Fruit fly (Drosophila melanogaster) whole organism, embryonic: ENCODE data around the gene Syt12.

Experiments
- ATbp ChIP-seq: fragments of 200-800 bp; sonication (Bioruptor generic); optimal IDR thresholded peaks from 2 replicates; lab custom pipeline; 2017; ENCODE audit warnings: missing biosample characterization, mild to moderate bottlenecking, missing genetic modification characterization, missing genetic modification reagents
- Adf1 ChIP-seq: fragments of 200-800 bp; sonication (Bioruptor generic); IDR thresholded peaks from 2 replicates; pipeline ENCODE4 v1.3.6; 2022; ENCODE audit warnings: missing biosample characterization, missing genetic modification characterization
- CG11723 ChIP-seq: fragments of 200-800 bp; sonication (Bioruptor generic); optimal IDR thresholded peaks from 2 replicates; lab custom pipeline; 2017; ENCODE audit warnings: missing biosample characterization, mild to moderate bottlenecking, missing genetic modification characterization
- CG12104 ChIP-seq: fragments of 200-800 bp; sonication (Bioruptor generic); optimal IDR thresholded peaks from 3 replicates; lab custom pipeline; 2016; ENCODE audit warnings: missing biosample characterization, missing genetic modification characterization
- CG12942 ChIP-seq: fragments of 200-800 bp; sonication (Bioruptor generic); optimal IDR thresholded peaks from 3 replicates; lab custom pipeline; 2016; ENCODE audit warnings: missing biosample characterization, missing genetic modification characterization
- CG13123 ChIP-seq: fragments of 200-800 bp; sonication (Bioruptor generic); optimal IDR thresholded peaks from 2 replicates; lab custom pipeline; 2016; ENCODE audit warnings: missing biosample characterization, missing genetic modification characterization
- CG13424 ChIP-seq: fragments of 200-800 bp; sonication (Bioruptor generic); optimal IDR thresholded peaks from 2 replicates; lab custom pipeline; 2019; ENCODE audit warnings: missing biosample characterization, mild to moderate bottlenecking, missing genetic modification characterization, moderate library complexity
- CG13894 ChIP-seq: fragments of 200-800 bp; sonication (Bioruptor generic); optimal IDR thresholded peaks from 3 replicates; lab custom pipeline; 2018; ENCODE audit warnings: missing biosample characterization, mild to moderate bottlenecking, missing genetic modification characterization, moderate library complexity
- CG1647 ChIP-seq: fragments of 200-800 bp; sonication (Bioruptor generic); optimal IDR thresholded peaks from 3 replicates; lab custom pipeline; 2016; ENCODE audit warnings: missing biosample characterization, missing genetic modification characterization
- CG2129 ChIP-seq: fragments of 200-800 bp; sonication (Bioruptor generic); IDR thresholded peaks from 2 replicates; pipeline ENCODE4 v1.3.6; 2022; ENCODE audit warnings: missing biosample characterization, missing genetic modification characterization; ENCODE audit not compliant: partially characterized antibody
- CG33213 ChIP-seq: fragments of 200-800 bp; sonication (Bioruptor generic); optimal IDR thresholded peaks from 3 replicates; lab custom pipeline; 2016; ENCODE audit warnings: missing biosample characterization, missing genetic modification characterization
- CG34422 ChIP-seq: fragments of 200-800 bp; sonication (Bioruptor generic); IDR thresholded peaks from 3 replicates; pipeline ENCODE4 v1.3.6; 2022; ENCODE audit warnings: missing biosample characterization, missing genetic modification characterization
- CG3726 ChIP-seq: fragments of 200-800 bp; sonication (Bioruptor generic); IDR thresholded peaks from 3 replicates; pipeline ENCODE4, ENCODE4 v1.3.6; 2022; ENCODE audit warnings: missing biosample characterization, missing genetic modification characterization
- CG4707 ChIP-seq: fragments of 200-800 bp; sonication (Bioruptor generic); optimal IDR thresholded peaks from 2 replicates; lab custom pipeline; 2018; ENCODE audit warnings: missing biosample characterization, mild to moderate bottlenecking, missing genetic modification characterization, moderate library complexity
- CG5180 ChIP-seq: fragments of 200-800 bp; sonication (Bioruptor generic); optimal IDR thresholded peaks from 3 replicates; lab custom pipeline; 2017; ENCODE audit warnings: missing biosample characterization, missing genetic modification characterization, mild to moderate bottlenecking, moderate library complexity, missing genetic modification reagents
- CG6175 ChIP-seq: fragments of 200-800 bp; sonication (Bioruptor generic); IDR thresholded peaks from 3 replicates; pipeline ENCODE4 v1.3.6; 2022; ENCODE audit warnings: missing biosample characterization, missing genetic modification characterization
- CG8388 ChIP-seq: fragments of 200-800 bp; sonication (Bioruptor generic); optimal IDR thresholded peaks from 2 replicates; lab custom pipeline; 2019; ENCODE audit warnings: missing biosample characterization, mild to moderate bottlenecking, missing genetic modification characterization, moderate library complexity
- CG9797 ChIP-seq: fragments of 200-800 bp; sonication (Bioruptor generic); optimal IDR thresholded peaks from 3 replicates; lab custom pipeline; 2018; ENCODE audit warnings: missing biosample characterization, mild to moderate bottlenecking, missing genetic modification characterization
- CG9932 ChIP-seq: fragments of 200-800 bp; sonication (Bioruptor generic); IDR thresholded peaks from 2 replicates; pipeline ENCODE4 v1.3.6; 2022; ENCODE audit warnings: missing biosample characterization, missing genetic modification characterization
- Camta ChIP-seq: fragments of 200-800 bp; sonication (Bioruptor generic); optimal IDR thresholded peaks from 2 replicates; lab custom pipeline; 2016; ENCODE audit warnings: missing biosample characterization, missing genetic modification characterization
- CkIIα-i1 ChIP-seq: fragments of 200-800 bp; sonication (Bioruptor generic); IDR thresholded peaks from 2 replicates; pipeline ENCODE4 v1.3.6; 2022; ENCODE audit warnings: missing biosample characterization, missing genetic modification characterization
- D19A ChIP-seq: fragments of 200-800 bp; optimal IDR thresholded peaks from 3 replicates; lab custom pipeline; 2019; ENCODE audit warnings: missing biosample characterization, mild to moderate bottlenecking, missing genetic modification characterization, moderate library complexity
- Dfd ChIP-seq, 2 experiments: fragments of >200 bp; optimal IDR thresholded peaks; 2 replicates each; lab custom pipeline; 2017; ENCODE audit warnings: missing biosample characterization in 2 of 2, missing genetic modification characterization in 2 of 2
- E2f1 ChIP-seq: fragments of 200-800 bp; sonication (Bioruptor generic); IDR thresholded peaks from 2 replicates; pipeline ENCODE4 v1.3.6; 2022; ENCODE audit warnings: missing biosample characterization, missing genetic modification characterization
- HLHmδ ChIP-seq: fragments of 200-800 bp; sonication (Bioruptor generic); optimal IDR thresholded peaks from 2 replicates; lab custom pipeline; 2018; ENCODE audit warnings: missing biosample characterization, mild to moderate bottlenecking, missing genetic modification characterization, moderate library complexity
- Hey ChIP-seq: fragments of 200-800 bp; sonication (Bioruptor generic); optimal IDR thresholded peaks from 3 replicates; lab custom pipeline; 2018; ENCODE audit warnings: missing biosample characterization, mild to moderate bottlenecking, missing genetic modification characterization
- Oaz ChIP-seq: fragments of 200-800 bp; sonication (Bioruptor generic); IDR thresholded peaks from 2 replicates; pipeline ENCODE4 v1.3.6; 2022; ENCODE audit warnings: missing biosample characterization, missing genetic modification characterization
- Opbp ChIP-seq: fragments of 200-800 bp; sonication (Bioruptor generic); IDR thresholded peaks from 3 replicates; pipeline ENCODE4 v1.3.6; 2022; ENCODE audit warnings: missing biosample characterization, missing genetic modification characterization; ENCODE audit not compliant: partially characterized antibody
- Pdp1 ChIP-seq, 2 experiments: fragments of 200-800 bp; sonication (Bioruptor generic); optimal IDR thresholded peaks; 3 replicates each; lab custom pipeline; 2016; ENCODE audit warnings: missing biosample characterization in 2 of 2, missing genetic modification characterization in 2 of 2, mild to moderate bottlenecking in 1 of 2, moderate library complexity in 1 of 2
- Six4 ChIP-seq: fragments of 200-800 bp; sonication (Bioruptor generic); optimal IDR thresholded peaks from 2 replicates; lab custom pipeline; 2016; ENCODE audit warnings: missing biosample characterization, missing genetic modification characterization
- Vsx1 ChIP-seq: fragments of 200-800 bp; sonication (Bioruptor generic); optimal IDR thresholded peaks from 2 replicates; lab custom pipeline; 2017; ENCODE audit warnings: missing biosample characterization, mild to moderate bottlenecking, missing genetic modification characterization, missing genetic modification reagents
- cwo ChIP-seq: fragments of 200-800 bp; sonication (Bioruptor generic); optimal IDR thresholded peaks from 3 replicates; lab custom pipeline; 2017; ENCODE audit warnings: missing biosample characterization, missing genetic modification characterization, mild to moderate bottlenecking, moderate library complexity, missing genetic modification reagents
- danr ChIP-seq: fragments of 200-800 bp; sonication (Bioruptor generic); IDR thresholded peaks from 2 replicates; pipeline ENCODE4 v1.3.6; 2022; ENCODE audit warnings: missing biosample characterization, missing genetic modification characterization
- dati ChIP-seq: fragments of 200-800 bp; sonication (Bioruptor generic); IDR thresholded peaks from 2 replicates; pipeline ENCODE4 v1.3.6; 2022; ENCODE audit warnings: missing biosample characterization, missing genetic modification characterization
- en ChIP-seq: fragments of 200-800 bp; sonication (Bioruptor generic); optimal IDR thresholded peaks from 2 replicates; lab custom pipeline; 2016; ENCODE audit warnings: missing biosample characterization, missing genetic modification characterization
- exex ChIP-seq: fragments of 200-800 bp; sonication (Bioruptor generic); optimal IDR thresholded peaks from 4 replicates; lab custom pipeline; 2018; ENCODE audit warnings: missing biosample characterization, mild to moderate bottlenecking, missing genetic modification characterization, moderate library complexity
- fd102C ChIP-seq: fragments of 200-800 bp; sonication (Bioruptor generic); optimal IDR thresholded peaks from 2 replicates; lab custom pipeline; 2018; ENCODE audit warnings: missing biosample characterization, mild to moderate bottlenecking, missing genetic modification characterization, moderate library complexity
- fd3F ChIP-seq: fragments of 200-800 bp; sonication (Bioruptor generic); optimal IDR thresholded peaks from 2 replicates; lab custom pipeline; 2018; ENCODE audit warnings: missing biosample characterization, mild to moderate bottlenecking, missing genetic modification characterization, moderate library complexity
- grau ChIP-seq: fragments of 200-800 bp; optimal IDR thresholded peaks from 3 replicates; lab custom pipeline; 2019; ENCODE audit warnings: missing biosample characterization, mild to moderate bottlenecking, missing genetic modification characterization, moderate library complexity
- gsb-n ChIP-seq: fragments of 200-800 bp; sonication (Bioruptor generic); optimal IDR thresholded peaks from 3 replicates; lab custom pipeline; 2018; ENCODE audit warnings: missing biosample characterization, mild to moderate bottlenecking, missing genetic modification characterization
- jing ChIP-seq: fragments of 200-800 bp; sonication (Bioruptor generic); optimal IDR thresholded peaks from 2 replicates; lab custom pipeline; 2018; ENCODE audit warnings: missing biosample characterization, mild to moderate bottlenecking, missing genetic modification characterization
- kah ChIP-seq: fragments of 200-800 bp; sonication (Bioruptor generic); optimal IDR thresholded peaks from 2 replicates; lab custom pipeline; 2018; ENCODE audit warnings: missing biosample characterization, mild to moderate bottlenecking, missing genetic modification characterization
- odd ChIP-seq: fragments of 200-800 bp; sonication (Bioruptor generic); optimal IDR thresholded peaks from 2 replicates; lab custom pipeline; 2017; ENCODE audit warnings: missing biosample characterization, mild to moderate bottlenecking, missing genetic modification characterization
- phol ChIP-seq: fragments of 200-800 bp; sonication (Bioruptor generic); optimal IDR thresholded peaks from 3 replicates; lab custom pipeline; 2018; ENCODE audit warnings: missing biosample characterization, mild to moderate bottlenecking, missing genetic modification characterization, moderate library complexity
- shn ChIP-seq: fragments of 200-800 bp; sonication (Bioruptor generic); optimal IDR thresholded peaks from 3 replicates; lab custom pipeline; 2016; ENCODE audit warnings: missing biosample characterization, missing genetic modification characterization
- sqz ChIP-seq: fragments of 200-800 bp; sonication (Bioruptor generic); optimal IDR thresholded peaks from 3 replicates; lab custom pipeline; 2018; ENCODE audit warnings: missing biosample characterization, mild to moderate bottlenecking, missing genetic modification characterization
- tap ChIP-seq: fragments of 200-800 bp; optimal IDR thresholded peaks from 3 replicates; lab custom pipeline; 2019; ENCODE audit warnings: missing biosample characterization, mild to moderate bottlenecking, missing genetic modification characterization, moderate library complexity
- tna ChIP-seq: fragments of 200-800 bp; sonication (Bioruptor generic); IDR thresholded peaks from 2 replicates; pipeline ENCODE4 v1.3.6; 2022; ENCODE audit warnings: missing biosample characterization, missing genetic modification characterization; ENCODE audit not compliant: partially characterized antibody

Gene Syt12

DNA sequence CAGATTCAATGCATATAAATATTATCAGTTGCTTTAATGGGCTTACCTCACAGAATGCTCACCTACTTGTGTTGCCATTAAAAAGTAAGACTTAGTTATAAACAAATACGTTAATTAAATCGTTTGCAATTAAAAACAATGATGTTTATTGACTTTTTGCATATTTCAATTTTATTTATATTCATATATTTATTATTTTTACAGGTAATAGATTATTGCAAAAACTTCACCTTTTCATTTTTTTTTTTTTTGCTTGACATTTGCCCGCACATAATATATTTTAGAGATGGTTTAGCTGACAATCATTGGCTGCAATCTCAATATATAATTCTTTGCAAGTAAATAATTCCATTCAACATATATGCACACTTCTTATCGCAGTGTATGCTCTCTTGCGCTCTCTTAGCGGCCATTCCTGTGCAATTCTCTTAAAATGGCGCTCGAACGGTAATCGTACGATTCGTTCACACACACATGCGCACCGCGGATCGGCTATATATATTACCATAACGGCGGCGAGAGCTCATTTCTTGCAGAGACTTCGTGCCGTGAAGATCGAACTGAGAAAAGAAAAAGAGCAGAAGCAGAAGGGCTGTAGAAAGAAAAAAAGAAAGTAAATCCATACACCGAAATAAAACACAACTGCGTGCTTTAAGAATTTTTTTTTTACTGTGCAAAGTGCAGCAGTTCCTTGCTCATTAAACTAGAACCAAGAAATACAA is 37.5 kb downstream of the Syt12 start, which contains the start of gene Bcat (continued):
- TF ChIP-seq CG13424 (tag; lab: Kevin White, UChicago): peak; percentile 81
- TF ChIP-seq CG34422 (GFP tag; lab: Robert Waterston, UW): no peak
- no peak for TF ChIP-seq CG3726 (GFP tag; lab: Robert Waterston, UW)
- no peak for TF ChIP-seq shn (GFP tag; lab: Kevin White, UChicago)
- no peak for TF ChIP-seq Dfd (GFP tag; optimal IDR thresholded peaks at IDR 0.05; lab: Kevin White, UChicago)
- TF ChIP-seq gsb-n (tag; lab: Kevin White, UChicago): peak; percentile 26
- no peak for TF ChIP-seq Camta (GFP tag; lab: Kevin White, UChicago)
- TF ChIP-seq Hey (tag; lab: Kevin White, UChicago): no peak
- peak; percentile 75 for TF ChIP-seq odd
- TF ChIP-seq Opbp (GFP tag; lab: Robert Waterston, UW): no peak
- TF ChIP-seq Vsx1 (GFP tag; lab: Kevin White, UChicago): no peak
- no peak for TF ChIP-seq CkIIα-i1 (GFP tag; lab: Robert Waterston, UW)
- 0 out of 3 replicates have a peak, but pooled peaks have one; percentile 5 for TF ChIP-seq CG6175 (GFP tag; lab: Robert Waterston, UW)
- no peak for TF ChIP-seq Oaz (GFP tag; lab: Robert Waterston, UW)
- TF ChIP-seq danr (GFP tag; lab: Robert Waterston, UW): peak; percentile 38; the same call in 1 of the 2 replicates
- TF ChIP-seq CG11723 (GFP tag; lab: Kevin White, UChicago): peak; percentile 58

DNA sequence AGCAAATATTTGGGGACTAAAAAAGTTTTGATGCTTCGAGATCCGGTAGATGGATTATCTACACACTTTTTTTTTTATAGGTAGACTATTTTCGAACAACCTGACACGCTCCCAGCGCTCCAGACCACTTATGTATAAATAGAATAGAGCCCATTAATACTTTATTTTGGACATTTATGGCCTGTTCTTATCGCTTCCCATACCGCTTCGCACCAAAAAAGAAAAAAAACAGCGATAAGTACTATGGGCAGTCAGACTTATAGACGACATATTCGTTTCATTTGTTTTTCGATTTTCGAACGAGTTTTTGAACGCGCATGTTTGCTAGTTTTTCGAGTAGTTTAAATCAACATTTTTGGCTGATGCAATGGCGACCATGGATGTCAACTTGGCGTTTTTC is 38.6 kb downstream of the Syt12 start:
- peak in 1 of 2 experiments; percentile 33 for TF ChIP-seq Pdp1 (GFP tag; optimal IDR thresholded peaks at IDR 0.05; lab: Kevin White, UChicago)
- TF ChIP-seq E2f1 (GFP tag; lab: Robert Waterston, UW): no peak
- TF ChIP-seq CG8388 (GFP tag; lab: Kevin White, UChicago): no peak
- TF ChIP-seq en (GFP tag; lab: Kevin White, UChicago): no peak
- no peak for TF ChIP-seq dati (GFP tag; lab: Robert Waterston, UW)
- TF ChIP-seq kah: no peak
- TF ChIP-seq Six4 (GFP tag; lab: Kevin White, UChicago): no peak
- TF ChIP-seq Adf1: no peak
- TF ChIP-seq phol (tag; lab: Kevin White, UChicago): no peak
- TF ChIP-seq CG12942 (GFP tag; lab: Kevin White, UChicago): no peak
- TF ChIP-seq CG5180 (GFP tag; lab: Kevin White, UChicago): no peak
- TF ChIP-seq CG13123 (GFP tag; lab: Kevin White, UChicago): no peak
- TF ChIP-seq CG13894 (tag; lab: Kevin White, UChicago): peak; percentile 4
- TF ChIP-seq Oaz (GFP tag; lab: Robert Waterston, UW): no peak
- no peak for TF ChIP-seq fd3F (GFP tag; lab: Kevin White, UChicago)
- TF ChIP-seq jing: no peak
- TF ChIP-seq CG33213: no peak
- TF ChIP-seq CG2129 (GFP tag; lab: Robert Waterston, UW): no peak
- no peak for TF ChIP-seq tna (GFP tag; lab: Robert Waterston, UW)
- peak; percentile 55 for TF ChIP-seq CG4707
- TF ChIP-seq ATbp (GFP tag; lab: Kevin White, UChicago): no peak
- TF ChIP-seq CG12104 (GFP tag; lab: Kevin White, UChicago): no peak
- no peak for TF ChIP-seq CG9797 (GFP tag; lab: Kevin White, UChicago)
- TF ChIP-seq cwo: no peak
- TF ChIP-seq sqz (GFP tag; lab: Kevin White, UChicago): peak; percentile 81
- TF ChIP-seq tap: no peak
- TF ChIP-seq fd102C (GFP tag; lab: Kevin White, UChicago): no peak
- TF ChIP-seq exex (tag; lab: Kevin White, UChicago): peak; percentile 52
- no peak for TF ChIP-seq grau (tag; lab: Kevin White, UChicago)
- no peak for TF ChIP-seq D19A (tag; lab: Kevin White, UChicago)
- TF ChIP-seq HLHmδ (GFP tag; lab: Kevin White, UChicago): no peak
- no peak for TF ChIP-seq CG9932
- no peak for TF ChIP-seq CG1647 (GFP tag; lab: Kevin White, UChicago)
